Worm (Caenorhabditis elegans) whole organism, L4/young adult: ENCODE measurements around the gene nas-9.

Source experiments
- W03F9.2 ChIP-seq: fragments of 150-350 bp; optimal IDR thresholded peaks from 2 replicates; lab custom pipeline; 2014; ENCODE audit warnings: missing biosample characterization, missing genetic modification characterization
- dao-5 ChIP-seq: sonication (generic microtip); optimal IDR thresholded peaks from 2 replicates; lab custom pipeline; 2016; ENCODE audit warnings: missing genotype, missing genetic modification characterization, moderate library complexity, missing compliant biosample characterization
- him-1 ChIP-seq: sonication (generic microtip); optimal IDR thresholded peaks from 2 replicates; lab custom pipeline; 2016; ENCODE audit warnings: missing genotype, missing genetic modification reagents, missing genetic modification characterization, missing compliant biosample characterization

- no peak for TF ChIP-seq him-1 (tag; lab: Kevin White, UChicago)
- TF ChIP-seq dao-5 = no peak
- no peak for TF ChIP-seq W03F9.2 (tag; lab: Kevin White, UChicago)
These were observed 12.2 kb upstream of the nas-9 start for ce11 chrV:4851969-4852368.
